Fruit fly (Drosophila melanogaster): ENCODE data around the gene CG42507.

CG42507 gene

DNA sequence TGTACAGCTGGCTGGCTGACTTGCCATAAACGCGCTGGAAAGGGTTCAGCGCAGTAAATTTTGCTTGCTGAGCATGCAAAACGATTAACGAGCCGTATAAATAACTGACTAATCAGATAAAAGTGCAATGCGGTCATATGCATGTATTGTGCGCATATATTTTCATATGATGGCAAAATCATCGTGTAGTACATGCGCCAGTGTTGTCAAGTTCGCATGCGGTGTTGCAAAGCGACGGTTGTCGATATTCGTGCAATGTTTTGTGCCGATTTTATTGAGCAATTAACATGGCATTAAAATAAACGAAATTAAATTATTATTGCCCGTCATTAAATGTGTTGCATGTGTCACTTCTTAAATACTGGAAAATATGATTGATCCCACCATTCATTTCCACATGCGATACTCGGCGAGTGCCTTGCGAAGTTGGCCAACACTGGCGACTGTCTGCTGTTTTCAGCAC lies 32.4 kb upstream of the CG42507 start (continued):
- TF ChIP-seq Taf1 (GFP tag; IDR thresholded peaks at IDR 0.05): peak; percentile 69
- TF ChIP-seq fd64A (GFP tag; optimal IDR thresholded peaks at IDR 0.05): peak; percentile 0
- no peak for TF ChIP-seq sug (tag; optimal IDR thresholded peaks at IDR 0.05)
- peak; percentile 88 for TF ChIP-seq CG8944 (GFP tag; optimal IDR thresholded peaks at IDR 0.05)
- peak; percentile 69 for TF ChIP-seq bcd (GFP tag; optimal IDR thresholded peaks at IDR 0.05)
- TF ChIP-seq HLH54F (GFP tag; optimal IDR thresholded peaks at IDR 0.05): peak; percentile 91
- TF ChIP-seq mld (GFP tag; IDR thresholded peaks at IDR 0.05; ENCODE audit: partially characterized antibody): peak; percentile 74; the same call in 2 of the 3 replicates
- TF ChIP-seq Pdp1 (GFP tag; optimal IDR thresholded peaks at IDR 0.05): peak; percentile 63 to 89
- peak; percentile 49 for TF ChIP-seq CG7987 (GFP tag; optimal IDR thresholded peaks at IDR 0.05)
- peak; percentile 54 for TF ChIP-seq Fer2 (tag; optimal IDR thresholded peaks at IDR 0.05)
- peak; percentile 59 for TF ChIP-seq MTF-1 (GFP tag; optimal IDR thresholded peaks at IDR 0.05; ENCODE audit: borderline replicate concordance)
- TF ChIP-seq TFAM (GFP tag; optimal IDR thresholded peaks at IDR 0.05): no peak
- peak; percentile 34 for TF ChIP-seq CG2202 (tag; optimal IDR thresholded peaks at IDR 0.05)
- 0 out of 3 replicates have a peak, but pooled peaks have one; percentile 20 for TF ChIP-seq CG3726 (GFP tag; IDR thresholded peaks at IDR 0.05)
- peak; percentile 86 for TF ChIP-seq Mad (GFP tag; optimal IDR thresholded peaks at IDR 0.05)
- TF ChIP-seq sens-2 (GFP tag; IDR thresholded peaks at IDR 0.05): no peak
- TF ChIP-seq stc (GFP tag; IDR thresholded peaks at IDR 0.05): peak; percentile 58
- TF ChIP-seq CG30431 (GFP tag; optimal IDR thresholded peaks at IDR 0.05): peak; percentile 73
- no peak for TF ChIP-seq fru (optimal IDR thresholded peaks at IDR 0.05)
- TF ChIP-seq tll (GFP tag; optimal IDR thresholded peaks at IDR 0.05): no peak
- peak; percentile 84 for TF ChIP-seq CG4854 (GFP tag; optimal IDR thresholded peaks at IDR 0.05)
- TF ChIP-seq ems (GFP tag; optimal IDR thresholded peaks at IDR 0.05): peak; percentile 74
- TF ChIP-seq cato (GFP tag; optimal IDR thresholded peaks at IDR 0.05; ENCODE audit: borderline replicate concordance): peak; percentile 72
- no peak for TF ChIP-seq CG11504 (tag; optimal IDR thresholded peaks at IDR 0.05)
- TF ChIP-seq Eip74EF (GFP tag; optimal IDR thresholded peaks at IDR 0.05): no peak
- TF ChIP-seq al (GFP tag; IDR thresholded peaks at IDR 0.05): peak; percentile 72
- peak; percentile 87 for TF ChIP-seq Side (GFP tag; optimal IDR thresholded peaks at IDR 0.05)
- TF ChIP-seq Ets65A (GFP tag): peak; percentile 97
- TF ChIP-seq cas (GFP tag; IDR thresholded peaks at IDR 0.05): peak; percentile 59; the same call in 1 of the 2 replicates
- no peak for TF ChIP-seq usp (GFP tag; optimal IDR thresholded peaks at IDR 0.05)
- TF ChIP-seq CG14441 (GFP tag; IDR thresholded peaks at IDR 0.05): peak; percentile 68
- TF ChIP-seq CG13296 (GFP tag; optimal IDR thresholded peaks at IDR 0.05): no peak
- peak; percentile 50 for TF ChIP-seq CG1233 (GFP tag; optimal IDR thresholded peaks at IDR 0.05)
- peak; percentile 86 for TF ChIP-seq Sin3A (optimal IDR thresholded peaks at IDR 0.05)
- TF ChIP-seq Nf-YC (tag; optimal IDR thresholded peaks at IDR 0.05): no peak
- TF ChIP-seq vfl (GFP tag; optimal IDR thresholded peaks at IDR 0.05): peak; percentile 65
- peak; percentile 83 for TF ChIP-seq CG12659 (GFP tag; optimal IDR thresholded peaks at IDR 0.05)
- TF ChIP-seq Dp (GFP tag; optimal IDR thresholded peaks at IDR 0.05): no peak
- TF ChIP-seq CG7839 (tag; optimal IDR thresholded peaks at IDR 0.05): no peak
- peak; percentile 33 for TF ChIP-seq ATbp (GFP tag; optimal IDR thresholded peaks at IDR 0.05)
- TF ChIP-seq CG9817 (tag; optimal IDR thresholded peaks at IDR 0.05): peak; percentile 80
- TF ChIP-seq CG10267 (tag; optimal IDR thresholded peaks at IDR 0.05): peak; percentile 96
- no peak for TF ChIP-seq mirr (GFP tag; optimal IDR thresholded peaks at IDR 0.05)
- peak; percentile 56; the same call in 1 of the 2 replicates for TF ChIP-seq peb (GFP tag; IDR thresholded peaks at IDR 0.05)
- TF ChIP-seq Adf1 (GFP tag; IDR thresholded peaks at IDR 0.05): peak; percentile 43
- no peak for TF ChIP-seq pan (optimal IDR thresholded peaks at IDR 0.05)
- TF ChIP-seq pan (GFP tag; optimal IDR thresholded peaks at IDR 0.05 in 1 of 2, IDR thresholded peaks at IDR 0.05 in 1 of 2): peak in 1 of 2 experiments; percentile 67
- no peak for TF ChIP-seq CG10543 (GFP tag; optimal IDR thresholded peaks at IDR 0.05)
- TF ChIP-seq bsh (GFP tag; optimal IDR thresholded peaks at IDR 0.05): peak in 1 of 2 experiments; percentile 58
- peak; percentile 79 for TF ChIP-seq bab2 (GFP tag; optimal IDR thresholded peaks at IDR 0.05)
- peak; percentile 53 for TF ChIP-seq trh (GFP tag; optimal IDR thresholded peaks at IDR 0.05)
